Worm (Caenorhabditis elegans): Measurements from ENCODE around the gene F09F9.2.

ce11 chrX:4154784-4155183, 43.5 kb upstream of the F09F9.2 start:
- TF ChIP-seq sea-1 (GFP tag; conservative IDR thresholded peaks at IDR 0.05) (no peak), tra-4 (tag; optimal IDR thresholded peaks at IDR 0.05) (no peak), F13C5.2 (tag; optimal IDR thresholded peaks at IDR 0.05) (no peak), hnd-1 (tag; optimal IDR thresholded peaks at IDR 0.05) (no peak), ama-1 (optimal IDR thresholded peaks at IDR 0.05) (no peak), flt-1 (GFP tag; IDR thresholded peaks at IDR 0.05) (no peak), aly-1 (tag; optimal IDR thresholded peaks at IDR 0.05) (no peak), pes-1 (GFP tag; IDR thresholded peaks at IDR 0.05) (no peak), ceh-36 (tag; optimal IDR thresholded peaks at IDR 0.05) (no peak), hmbx-1 (tag; optimal IDR thresholded peaks at IDR 0.05) (no peak), hmg-4 (GFP tag; optimal IDR thresholded peaks at IDR 0.05) (no peak), ceh-13 (GFP tag; optimal IDR thresholded peaks at IDR 0.05) (no peak), ets-7 (tag; optimal IDR thresholded peaks at IDR 0.05) (no peak), B0310.2 (tag; optimal IDR thresholded peaks at IDR 0.05) (no peak)

Measured in whole organism, early embryonic.